Fruit fly (Drosophila melanogaster) whole organism, adult: ENCODE data around the gene CG15563.

Experiments used
- CG11617 ChIP-seq: fragments of 200-800 bp; sonication (Bioruptor generic); optimal IDR thresholded peaks from 2 replicates; lab custom pipeline; 2017; ENCODE audit warnings: mild to moderate bottlenecking, missing biosample characterization, missing genetic modification reagents, missing genetic modification characterization
- CG12768 ChIP-seq: fragments of 200-800 bp; sonication (Bioruptor generic); optimal IDR thresholded peaks from 2 replicates; lab custom pipeline; 2017; ENCODE audit warnings: missing biosample characterization, missing genetic modification characterization, mild to moderate bottlenecking, moderate library complexity, missing genetic modification reagents
- CG14711 ChIP-seq: fragments of 200-800 bp; sonication (Bioruptor generic); optimal IDR thresholded peaks from 2 replicates; lab custom pipeline; 2018; ENCODE audit warnings: missing biosample characterization, mild to moderate bottlenecking, missing genetic modification characterization, moderate library complexity
- CG1620 ChIP-seq: fragments of 200-800 bp; sonication (Bioruptor generic); optimal IDR thresholded peaks from 2 replicates; lab custom pipeline; 2016; ENCODE audit warnings: missing biosample characterization, missing genetic modification characterization
- CG33017 ChIP-seq: fragments of 200-800 bp; sonication (Bioruptor generic); optimal IDR thresholded peaks from 2 replicates; lab custom pipeline; 2018; ENCODE audit warnings: missing biosample characterization, mild to moderate bottlenecking, missing genetic modification characterization, moderate library complexity
- CG5204 ChIP-seq: fragments of 200-800 bp; sonication (Bioruptor generic); optimal IDR thresholded peaks from 2 replicates; lab custom pipeline; 2016; ENCODE audit warnings: missing biosample characterization, missing genetic modification characterization
- CG7045 ChIP-seq: fragments of 200-800 bp; sonication (Bioruptor generic); optimal IDR thresholded peaks from 2 replicates; lab custom pipeline; 2017; ENCODE audit warnings: missing biosample characterization, mild to moderate bottlenecking, missing genetic modification characterization
- CG7101 ChIP-seq: fragments of 200-800 bp; sonication (Bioruptor generic); optimal IDR thresholded peaks from 2 replicates; lab custom pipeline; 2018; ENCODE audit warnings: missing biosample characterization, mild to moderate bottlenecking, missing genetic modification characterization, moderate library complexity
- Clk ChIP-seq: fragments of 200-800 bp; sonication (Bioruptor generic); optimal IDR thresholded peaks from 2 replicates; lab custom pipeline; 2017; ENCODE audit warnings: missing biosample characterization, missing genetic modification characterization
- Crg-1 ChIP-seq: fragments of 200-800 bp; sonication (Bioruptor generic); optimal IDR thresholded peaks from 2 replicates; lab custom pipeline; 2016; ENCODE audit warnings: missing biosample characterization, missing genetic modification characterization
- Hr96 ChIP-seq: fragments of 200-800 bp; sonication (Bioruptor generic); optimal IDR thresholded peaks from 2 replicates; lab custom pipeline; 2016; ENCODE audit warnings: missing biosample characterization, missing genetic modification characterization
- Mnt ChIP-seq: fragments of 200-800 bp; sonication (Bioruptor generic); optimal IDR thresholded peaks from 2 replicates; lab custom pipeline; 2016; ENCODE audit warnings: missing biosample characterization, mild to moderate bottlenecking, missing genetic modification characterization
- bab1 ChIP-seq: fragments of 200-800 bp; sonication (Bioruptor generic); optimal IDR thresholded peaks from 3 replicates; lab custom pipeline; 2019; ENCODE audit warnings: missing biosample characterization, mild to moderate bottlenecking, missing genetic modification characterization, moderate library complexity
- cic ChIP-seq: fragments of 200-800 bp; sonication (Bioruptor generic); optimal IDR thresholded peaks from 2 replicates; lab custom pipeline; 2017; ENCODE audit warnings: missing biosample characterization, mild to moderate bottlenecking, missing genetic modification characterization, moderate library complexity
- cnc ChIP-seq, 2 experiments: fragments of >200 bp; optimal IDR thresholded peaks; 2 replicates each; lab custom pipeline; 2017
- kay ChIP-seq: fragments of 200-800 bp; sonication (Bioruptor generic); peaks from one replicate; lab custom pipeline; 2016; ENCODE audit warnings: missing biosample characterization, missing genetic modification characterization, borderline replicate concordance
- ovo ChIP-seq: fragments of 200-800 bp; sonication (Bioruptor generic); optimal IDR thresholded peaks from 2 replicates; lab custom pipeline; 2016; ENCODE audit warnings: missing biosample characterization, missing genetic modification characterization
- pad ChIP-seq: fragments of 200-800 bp; sonication (Bioruptor generic); optimal IDR thresholded peaks from 3 replicates; lab custom pipeline; 2017; ENCODE audit warnings: missing biosample characterization, missing genetic modification characterization, mild to moderate bottlenecking, moderate library complexity, missing genetic modification reagents
- tj ChIP-seq: fragments of 200-800 bp; sonication (Bioruptor generic); optimal IDR thresholded peaks from 3 replicates; lab custom pipeline; 2017; ENCODE audit warnings: missing biosample characterization, mild to moderate bottlenecking, missing genetic modification characterization, moderate library complexity
- toe ChIP-seq: fragments of 200-800 bp; sonication (Bioruptor generic); optimal IDR thresholded peaks from 2 replicates; lab custom pipeline; 2016; ENCODE audit warnings: missing biosample characterization, missing genetic modification characterization

CG15563 gene

DNA sequence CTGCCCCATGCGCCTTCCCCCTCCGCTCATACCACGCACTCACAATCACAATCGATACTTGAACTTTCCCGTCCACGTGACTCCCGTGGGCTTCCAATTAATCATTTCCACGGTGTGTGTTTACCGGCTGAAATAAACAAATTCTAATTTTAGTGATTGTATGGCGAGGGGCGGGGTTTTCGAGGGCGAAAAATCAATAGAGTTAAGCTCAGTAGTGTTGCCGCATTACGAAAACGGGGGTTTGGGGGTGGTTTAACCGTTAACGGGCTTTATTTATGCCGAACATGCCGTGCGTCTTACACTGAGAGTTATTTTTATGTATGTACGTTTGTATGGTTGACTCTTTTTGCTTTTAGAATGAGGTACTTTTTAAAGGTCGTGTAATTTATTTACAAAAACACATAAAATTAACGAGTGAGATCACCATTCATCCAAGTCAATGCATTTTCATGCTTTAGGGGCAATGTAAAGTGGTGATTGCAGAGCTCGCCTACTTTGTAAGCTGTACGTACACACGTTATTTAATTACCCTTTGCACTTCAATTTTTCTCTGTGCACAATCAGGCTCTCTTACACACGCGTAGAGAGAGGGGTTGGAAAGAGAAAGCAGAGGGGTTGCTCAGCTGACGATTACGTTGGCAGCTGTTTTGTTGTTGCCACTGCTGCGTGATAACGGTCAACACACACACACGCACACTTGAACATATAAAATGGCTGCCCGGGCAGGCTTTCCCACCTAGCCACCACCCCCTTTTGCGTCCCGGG, 9.8 kb downstream of the CG15563 start:
- TF ChIP-seq Clk (GFP tag; lab: Kevin White, UChicago) (no peak), pad (GFP tag; lab: Kevin White, UChicago) (peak; percentile 13), CG7045 (GFP tag; lab: Kevin White, UChicago) (peak; percentile 69), CG33017 (tag; lab: Kevin White, UChicago) (peak; percentile 63), toe (GFP tag; lab: Kevin White, UChicago) (no peak), CG1620 (GFP tag; lab: Kevin White, UChicago) (no peak), ovo (GFP tag; lab: Kevin White, UChicago) (peak; percentile 17), CG7101 (tag; lab: Kevin White, UChicago) (peak; percentile 56), Hr96 (GFP tag; lab: Kevin White, UChicago) (peak; percentile 42), CG11617 (GFP tag; lab: Kevin White, UChicago) (peak; percentile 63)

DNA sequence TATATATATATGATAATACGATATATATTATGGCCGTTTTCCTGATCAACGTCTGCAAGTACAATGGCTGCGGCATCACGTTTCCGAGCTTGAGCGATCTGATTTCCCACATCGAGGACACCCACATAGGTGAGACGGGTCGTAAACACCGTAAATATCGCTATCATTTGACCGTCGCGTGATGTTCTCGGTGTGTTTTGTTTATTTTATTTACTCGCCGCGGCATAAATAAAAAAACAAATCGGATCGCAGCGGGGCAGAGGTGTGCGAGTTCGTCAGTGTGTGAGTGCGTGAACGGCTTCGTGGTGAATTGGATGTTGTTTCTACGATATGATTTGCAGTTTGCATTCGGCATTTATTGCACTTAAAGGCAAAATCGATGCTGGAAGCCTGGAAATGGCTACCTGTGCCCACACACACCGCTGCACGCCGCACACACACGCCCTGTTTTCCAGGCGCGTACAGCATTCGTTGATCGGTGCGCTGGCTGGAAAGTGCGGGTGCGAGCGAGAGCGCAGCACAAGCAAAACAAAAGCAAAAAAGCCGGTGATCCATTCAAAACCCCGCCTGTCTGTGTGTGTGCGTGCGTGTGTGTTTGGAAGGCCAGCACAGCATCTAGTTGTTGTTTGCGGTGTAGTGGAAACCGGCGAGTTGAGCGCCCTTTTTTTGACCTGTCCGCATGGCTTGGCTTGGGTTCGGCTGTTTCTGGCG, 10.6 kb downstream of the CG15563 start:
- no peak for TF ChIP-seq CG7101 (tag; lab: Kevin White, UChicago)
- peak; percentile 7 for TF ChIP-seq ovo (GFP tag; lab: Kevin White, UChicago)
- peak; percentile 28 for TF ChIP-seq pad (GFP tag; lab: Kevin White, UChicago)
- peak; percentile 17 for TF ChIP-seq CG14711 (tag; lab: Kevin White, UChicago)
- peak; percentile 60 for TF ChIP-seq CG11617 (GFP tag; lab: Kevin White, UChicago)
- no peak for TF ChIP-seq kay (GFP tag; lab: Kevin White, UChicago)
- peak; percentile 18 for TF ChIP-seq Mnt (GFP tag; lab: Kevin White, UChicago)
- no peak for TF ChIP-seq cnc (optimal IDR thresholded peaks at IDR 0.05; lab: Kevin White, UChicago)
- TF ChIP-seq CG7045 (GFP tag; lab: Kevin White, UChicago): no peak
- TF ChIP-seq Hr96 (GFP tag; lab: Kevin White, UChicago): no peak
- peak; percentile 59 for TF ChIP-seq tj (GFP tag; lab: Kevin White, UChicago)
- TF ChIP-seq CG1620 (GFP tag; lab: Kevin White, UChicago): no peak
- no peak for TF ChIP-seq bab1 (GFP tag; lab: Kevin White, UChicago)
- TF ChIP-seq Clk (GFP tag; lab: Kevin White, UChicago): no peak
- no peak for TF ChIP-seq toe (GFP tag; lab: Kevin White, UChicago)
- TF ChIP-seq CG33017 (tag; lab: Kevin White, UChicago): peak; percentile 31
- TF ChIP-seq CG12768: peak; percentile 18
- TF ChIP-seq CG5204 (GFP tag; lab: Kevin White, UChicago): no peak
- peak; percentile 15 for TF ChIP-seq Crg-1
- peak; percentile 99 for TF ChIP-seq cic

DNA sequence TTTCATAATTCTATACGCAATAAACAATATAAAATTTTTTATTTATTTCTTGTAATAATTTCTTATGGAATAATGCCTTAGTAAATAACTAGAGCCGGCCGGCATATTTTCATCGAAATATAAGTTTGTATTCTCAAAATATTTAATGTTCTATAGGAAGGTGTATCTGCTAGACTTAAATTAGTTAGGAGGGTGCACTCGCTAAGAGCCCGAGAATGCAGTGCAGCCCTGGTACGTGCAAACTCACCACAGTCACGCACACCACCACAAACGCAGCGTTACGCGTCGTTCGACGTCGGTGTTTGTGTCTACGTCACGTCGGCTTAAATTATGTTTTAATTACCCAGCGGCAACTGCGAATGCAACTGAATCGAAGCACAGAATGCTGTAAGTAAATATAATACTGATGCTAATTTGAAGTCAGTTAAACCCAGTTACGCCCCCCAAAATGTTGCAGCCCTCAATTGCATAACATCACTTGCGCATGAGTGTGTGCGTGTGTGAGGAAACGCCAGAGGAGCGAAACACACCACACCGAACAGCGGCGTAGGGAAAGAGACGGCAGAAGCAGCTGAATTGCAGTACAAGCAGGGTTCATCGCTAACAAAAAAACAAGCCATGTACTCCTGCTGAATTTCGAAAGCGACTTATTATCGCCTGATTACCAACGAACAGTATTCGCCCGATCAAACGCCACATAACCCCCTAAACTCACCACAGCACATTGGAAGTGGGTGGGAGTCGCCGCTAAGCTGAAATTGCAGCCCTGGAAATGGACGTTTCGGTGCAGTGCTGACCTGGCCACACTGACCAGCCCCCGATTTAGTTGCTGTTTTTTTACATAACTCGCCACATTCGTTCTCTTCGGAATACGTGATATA, 11.4 kb downstream of the CG15563 start, which contains the start of gene CG12054:
TSS of gene CG12054 (plus strand) at position 247 of the 881 bp plus-strand sequence.
- no peak for TF ChIP-seq Clk (GFP tag; lab: Kevin White, UChicago)
- peak; percentile 3 for TF ChIP-seq bab1 (GFP tag; lab: Kevin White, UChicago)
- no peak for TF ChIP-seq tj (GFP tag; lab: Kevin White, UChicago)
- peak; percentile 19 for TF ChIP-seq CG1620 (GFP tag; lab: Kevin White, UChicago)
- no peak for TF ChIP-seq ovo (GFP tag; lab: Kevin White, UChicago)
- peak; percentile 27 for TF ChIP-seq Hr96 (GFP tag; lab: Kevin White, UChicago)
- TF ChIP-seq Mnt (GFP tag; lab: Kevin White, UChicago): peak; percentile 15

DNA sequence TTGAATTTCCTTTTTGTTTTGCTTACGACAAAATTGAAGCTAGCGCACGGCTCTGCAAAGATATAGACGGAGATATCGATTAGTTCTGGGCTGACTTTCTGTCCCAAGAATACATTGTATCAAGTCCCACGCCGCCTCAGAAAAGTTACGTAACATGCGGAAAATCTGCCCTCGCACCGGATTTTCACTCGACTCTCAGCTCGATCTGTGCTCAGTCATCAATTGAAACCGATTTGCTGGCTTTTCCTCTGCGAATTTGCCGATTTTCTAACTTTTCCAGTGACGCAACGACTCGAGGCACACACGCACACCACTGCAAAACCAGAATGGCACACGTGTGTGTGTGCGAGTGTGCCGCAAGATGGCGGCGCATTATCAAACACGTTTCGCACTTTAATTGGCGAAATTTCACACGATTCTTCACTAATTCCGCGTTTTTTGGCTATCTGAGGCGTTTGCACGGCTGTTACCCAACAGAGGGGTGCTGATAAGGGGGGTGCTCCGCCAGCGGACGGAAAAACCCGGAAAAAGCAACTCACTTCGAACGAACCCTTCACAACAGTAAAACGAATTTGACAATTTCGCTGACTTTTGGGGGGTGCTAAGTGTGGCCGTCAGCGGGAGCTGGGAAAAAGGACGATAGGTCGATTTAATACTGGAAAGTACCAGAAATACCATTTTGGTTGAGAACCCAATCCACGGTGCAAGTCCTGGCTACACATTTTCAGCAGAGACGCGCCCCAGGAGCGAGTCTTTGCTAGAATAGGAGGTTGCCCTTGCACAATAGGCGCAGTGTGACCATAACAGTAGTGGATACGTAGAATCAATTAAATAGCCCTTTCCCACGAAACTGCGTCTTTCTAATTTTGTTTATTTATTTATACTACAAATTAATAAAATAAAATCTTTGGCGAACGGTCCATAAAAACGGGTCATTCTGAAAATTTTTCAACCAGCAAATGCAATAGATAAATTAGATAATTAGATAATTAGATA, 12.8 kb downstream of the CG15563 start, which contains the start of gene ATPsynC:
TSS of gene ATPsynC (minus strand) at position 634 of the 996 bp plus-strand sequence.
- TF ChIP-seq CG7101 (tag; lab: Kevin White, UChicago): peak; percentile 60
- TF ChIP-seq CG33017 (tag; lab: Kevin White, UChicago): peak; percentile 39
- no peak for TF ChIP-seq Hr96 (GFP tag; lab: Kevin White, UChicago)
- TF ChIP-seq CG1620 (GFP tag; lab: Kevin White, UChicago): peak; percentile 40
- TF ChIP-seq cic: peak; percentile 69
- peak; percentile 90 for TF ChIP-seq Mnt (GFP tag; lab: Kevin White, UChicago)
- no peak for TF ChIP-seq kay (GFP tag; lab: Kevin White, UChicago)
- TF ChIP-seq CG12768: peak; percentile 67
- peak; percentile 79 for TF ChIP-seq bab1 (GFP tag; lab: Kevin White, UChicago)
- peak; percentile 9 for TF ChIP-seq CG14711 (tag; lab: Kevin White, UChicago)
- no peak for TF ChIP-seq cnc (optimal IDR thresholded peaks at IDR 0.05; lab: Kevin White, UChicago)
- peak; percentile 41 for TF ChIP-seq CG7045 (GFP tag; lab: Kevin White, UChicago)
- TF ChIP-seq pad (GFP tag; lab: Kevin White, UChicago): peak; percentile 49
- peak; percentile 16 for TF ChIP-seq Crg-1
- TF ChIP-seq tj (GFP tag; lab: Kevin White, UChicago): peak; percentile 67
- no peak for TF ChIP-seq CG5204 (GFP tag; lab: Kevin White, UChicago)
